Fruit fly (Drosophila melanogaster): ENCODE data around the gene CG32428.

Gene CG32428

DNA sequence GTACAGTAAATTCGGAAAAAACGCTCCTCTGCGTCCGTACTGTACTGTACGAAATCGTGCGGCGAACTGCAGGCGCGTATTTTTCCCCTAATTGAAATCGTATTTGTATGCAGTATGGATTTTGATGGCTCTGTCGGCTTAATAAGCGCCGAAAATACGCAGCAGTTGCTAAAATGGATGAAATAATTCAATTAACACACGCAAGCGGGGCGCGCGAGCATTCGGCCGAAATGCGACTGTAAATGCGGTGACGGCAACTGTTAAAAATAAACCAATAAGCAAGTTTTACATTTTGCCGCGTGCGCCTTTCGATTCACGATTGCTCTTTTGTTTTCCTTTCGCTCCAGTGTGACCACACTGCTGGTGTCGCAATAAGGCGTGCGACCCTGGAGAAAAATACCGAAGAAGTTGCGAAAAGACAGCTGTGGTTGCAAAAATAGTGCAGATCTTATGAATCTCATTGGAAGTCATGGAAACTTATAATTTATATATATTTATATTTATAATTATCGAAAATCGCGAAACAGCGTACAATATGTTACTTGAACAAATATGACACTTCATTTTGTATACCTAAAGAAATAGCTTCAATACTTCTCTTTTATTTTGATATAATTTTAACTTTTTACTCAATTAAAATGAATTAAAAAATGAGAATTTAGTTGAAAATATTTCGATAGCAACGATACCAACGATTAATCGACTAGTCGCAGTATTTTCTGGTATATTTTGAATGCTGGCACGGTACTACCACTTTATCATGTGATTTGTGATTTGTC lies at the start of gene CG32428, which contains the start of gene CG5969:
TSS of gene CG32428 (minus strand) at position 703 of the 779 bp plus-strand sequence.
TSS of gene CG5969 (plus strand) at position 763 of the 779 bp plus-strand sequence.
- TF ChIP-seq Myc (optimal IDR thresholded peaks at IDR 0.05) (no peak), ttk (optimal IDR thresholded peaks at IDR 0.05) (no peak), h (optimal IDR thresholded peaks at IDR 0.05) (no peak), insv (optimal IDR thresholded peaks at IDR 0.05) (no peak), psq (optimal IDR thresholded peaks at IDR 0.05) (no peak), Sin3A (optimal IDR thresholded peaks at IDR 0.05) (no peak)

DNA sequence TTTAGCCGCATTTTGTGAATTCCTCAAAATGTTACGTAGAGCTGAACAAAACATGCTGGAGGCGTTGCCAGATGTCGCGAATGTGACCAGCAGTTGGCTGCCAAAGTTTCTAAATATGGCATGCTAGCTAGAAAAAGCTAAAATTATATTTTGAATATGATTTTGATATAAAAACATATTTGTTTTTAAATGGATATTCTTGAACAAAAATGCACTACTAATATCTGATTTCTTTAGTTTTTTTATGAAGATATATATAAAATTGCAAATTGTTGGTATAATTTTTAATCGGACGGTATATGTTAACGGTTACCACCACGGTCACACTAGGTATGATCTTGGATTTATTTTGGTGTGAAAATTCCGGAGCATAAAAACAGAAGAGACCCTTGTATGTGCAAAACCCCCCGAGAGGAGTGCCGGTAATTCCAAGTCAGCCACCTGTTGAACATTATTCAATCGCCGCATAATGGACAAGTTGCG lies 47.2 kb upstream of the CG32428 start, which contains the start of the genes mTerf3 and CG5104:
TSS of gene mTerf3 (minus strand) at position 86 of the 483 bp plus-strand sequence.
TSS of gene CG5104 (plus strand) at position 323 of the 483 bp plus-strand sequence.
- TF ChIP-seq h (optimal IDR thresholded peaks at IDR 0.05) (no peak), insv (optimal IDR thresholded peaks at IDR 0.05) (no peak), psq (optimal IDR thresholded peaks at IDR 0.05) (no peak), ttk (optimal IDR thresholded peaks at IDR 0.05) (no peak), Sin3A (optimal IDR thresholded peaks at IDR 0.05) (no peak), Myc (optimal IDR thresholded peaks at IDR 0.05) (no peak)

DNA sequence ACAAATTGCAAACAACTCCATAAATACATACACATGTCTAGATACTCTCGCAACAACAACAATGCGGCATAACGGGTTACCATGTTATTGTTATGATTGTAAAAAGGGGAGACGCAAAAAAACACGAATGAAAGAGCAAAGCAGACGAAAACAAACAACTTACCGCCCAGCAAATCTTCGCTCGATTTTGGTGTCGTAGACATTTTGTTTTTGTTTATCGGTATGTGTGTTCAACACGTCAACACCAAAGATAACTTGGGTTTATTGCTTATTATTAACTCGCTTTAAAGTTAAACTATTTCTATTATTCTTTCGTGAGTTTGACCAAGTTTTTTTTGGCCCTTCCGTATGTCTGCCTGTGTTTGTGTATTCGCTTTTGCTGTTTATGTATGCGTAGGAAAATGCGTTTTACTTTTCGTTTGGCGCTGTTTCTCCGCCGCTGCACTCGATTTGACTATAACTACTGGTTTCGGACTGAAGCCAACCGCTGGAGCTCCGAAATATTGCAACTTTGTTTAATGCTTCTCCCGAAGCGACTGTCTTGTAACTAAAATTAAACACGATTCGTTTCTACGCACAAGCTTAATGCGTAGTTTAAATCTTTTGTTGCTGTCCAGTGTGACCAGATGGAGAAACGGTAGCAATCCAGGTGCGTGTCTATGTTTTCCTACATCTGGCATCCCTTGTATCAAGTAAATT lies 45.4 kb upstream of the CG32428 start, which contains the start of gene BNIP3:
TSS of gene BNIP3 (minus strand) at position 589 of the 699 bp plus-strand sequence.
- TF ChIP-seq ttk (optimal IDR thresholded peaks at IDR 0.05) (no peak), Myc (optimal IDR thresholded peaks at IDR 0.05) (no peak), insv (optimal IDR thresholded peaks at IDR 0.05) (no peak), h (optimal IDR thresholded peaks at IDR 0.05) (no peak), psq (optimal IDR thresholded peaks at IDR 0.05) (no peak), Sin3A (optimal IDR thresholded peaks at IDR 0.05) (no peak)

DNA sequence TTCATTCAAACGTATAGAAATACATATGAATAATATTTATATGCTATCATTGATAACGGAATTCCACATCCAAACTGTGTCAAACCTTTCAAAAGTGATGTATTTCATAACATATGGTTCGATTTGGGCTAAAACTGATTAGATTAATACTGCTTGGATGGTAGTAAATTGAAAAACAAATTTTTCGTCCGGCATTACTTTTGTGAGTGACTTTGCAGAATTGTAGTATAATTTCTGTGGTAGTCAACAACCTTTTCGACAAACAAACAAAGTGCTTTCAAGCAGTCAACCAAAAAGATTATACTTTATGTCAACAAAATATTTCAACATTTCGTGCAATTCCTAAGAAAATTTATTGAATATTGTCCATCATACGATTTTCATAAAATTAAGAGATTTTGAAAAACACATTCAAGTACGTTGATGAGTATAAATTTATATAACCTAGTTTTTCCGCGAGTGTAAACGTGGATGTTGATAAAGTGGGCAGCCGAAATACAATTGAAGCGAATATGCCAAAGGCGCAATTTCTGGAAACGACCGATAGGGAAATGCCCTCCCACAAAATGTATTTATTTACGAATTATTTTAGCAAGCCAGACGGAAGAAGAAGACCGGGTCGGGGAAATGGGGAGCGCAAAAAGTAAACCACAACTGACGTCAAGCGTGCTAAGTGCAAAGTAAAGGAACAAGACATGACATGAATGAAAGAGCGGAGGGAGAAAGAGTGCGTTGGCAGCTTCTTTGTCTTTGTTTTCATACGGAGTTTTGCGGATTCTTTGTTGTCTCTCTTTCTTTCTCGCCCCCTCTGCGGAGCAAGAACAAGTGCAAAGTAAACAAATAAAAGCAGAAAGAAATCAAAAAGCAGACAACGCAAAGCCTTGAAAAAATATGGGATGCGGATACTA lies 44.6 kb upstream of the CG32428 start:
- peak; percentile 63 for TF ChIP-seq psq (optimal IDR thresholded peaks at IDR 0.05)
- no peak for TF ChIP-seq insv (optimal IDR thresholded peaks at IDR 0.05)

DNA sequence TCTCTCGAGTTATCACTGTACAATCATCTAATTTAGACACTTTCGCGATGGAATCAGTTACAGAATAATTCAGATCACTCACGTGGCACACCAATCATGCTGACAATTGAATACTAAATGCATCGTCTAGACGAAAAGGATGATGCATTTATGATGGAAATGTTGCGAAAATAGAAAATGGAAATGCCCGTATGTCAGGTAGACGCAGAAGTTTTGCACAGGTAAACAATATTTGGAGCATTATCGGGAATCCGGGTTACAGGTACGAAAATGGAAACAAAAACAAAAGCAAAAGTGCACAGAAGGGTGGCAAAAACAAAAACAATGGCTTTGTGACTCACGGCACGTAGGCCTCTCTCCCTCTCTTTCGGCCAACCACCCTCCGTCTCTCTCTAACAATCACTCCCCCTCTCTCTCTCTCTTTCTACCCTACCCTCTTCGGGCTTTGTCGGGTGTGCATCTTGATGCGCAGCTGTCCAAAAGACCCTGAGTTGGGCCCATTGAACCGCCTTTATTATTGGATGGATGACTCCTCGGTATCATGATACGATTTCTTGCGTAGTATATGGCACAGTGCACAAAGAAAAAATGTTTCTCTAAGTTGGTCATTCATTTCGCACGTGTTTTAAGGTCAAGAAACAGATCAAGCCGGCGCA lies 43.8 kb upstream of the CG32428 start:
- TF ChIP-seq h (optimal IDR thresholded peaks at IDR 0.05) = no peak
- no peak for TF ChIP-seq Myc (optimal IDR thresholded peaks at IDR 0.05)
- no peak for TF ChIP-seq psq (optimal IDR thresholded peaks at IDR 0.05)
- no peak for TF ChIP-seq insv (optimal IDR thresholded peaks at IDR 0.05)
- no peak for TF ChIP-seq ttk (optimal IDR thresholded peaks at IDR 0.05)
- TF ChIP-seq Sin3A (optimal IDR thresholded peaks at IDR 0.05) = no peak

DNA sequence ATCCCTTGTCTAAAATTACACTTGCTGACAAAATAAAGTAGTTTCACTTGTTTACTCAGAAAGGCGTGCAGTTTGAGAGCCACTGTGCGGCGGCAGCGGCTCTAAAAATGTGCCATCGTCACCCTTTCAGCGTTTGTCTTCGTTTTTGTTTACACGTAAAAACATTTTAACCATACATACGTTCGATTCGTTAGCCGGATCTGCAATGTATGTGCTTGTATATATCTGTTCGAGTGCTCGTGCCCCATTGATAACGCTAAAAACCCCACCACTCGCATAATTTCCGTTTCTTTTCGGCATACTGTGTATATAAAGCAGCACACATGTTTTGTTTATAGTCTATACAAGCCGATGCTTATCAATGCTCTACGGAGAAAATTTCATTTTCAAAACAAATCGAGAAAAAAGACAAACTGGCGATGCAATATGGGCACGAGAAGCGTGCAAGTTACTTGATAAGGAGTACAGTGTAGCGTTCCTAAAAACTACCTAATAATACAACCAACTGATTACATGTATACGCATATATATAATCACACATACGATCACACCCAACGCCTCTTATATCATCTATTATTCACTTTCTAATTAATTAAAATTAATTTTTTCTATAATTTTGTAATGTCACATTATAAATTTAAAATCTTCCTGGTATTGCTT lies 43.1 kb upstream of the CG32428 start:
- TF ChIP-seq h (optimal IDR thresholded peaks at IDR 0.05) (no peak), Sin3A (optimal IDR thresholded peaks at IDR 0.05) (no peak), Myc (optimal IDR thresholded peaks at IDR 0.05) (no peak), ttk (optimal IDR thresholded peaks at IDR 0.05) (no peak), insv (optimal IDR thresholded peaks at IDR 0.05) (no peak)

DNA sequence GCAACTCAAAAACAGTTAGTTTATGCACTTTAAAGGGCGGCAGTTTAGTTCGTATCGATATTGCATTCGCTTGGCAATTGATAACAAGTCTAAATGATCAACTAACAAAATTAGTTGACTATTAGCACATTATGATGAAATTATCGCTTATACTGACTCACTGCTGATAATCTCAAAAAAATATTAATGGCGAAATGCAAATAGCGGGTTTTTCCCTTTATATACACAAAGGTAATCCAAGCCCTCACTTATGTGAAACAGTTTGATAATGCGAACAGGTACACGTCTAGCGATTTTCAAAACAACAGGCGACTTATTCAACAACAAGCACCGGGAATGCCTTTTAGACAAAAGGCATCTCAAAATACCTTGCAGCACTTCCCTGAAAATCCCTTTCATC lies 40.6 kb upstream of the CG32428 start:
- TF ChIP-seq Myc (optimal IDR thresholded peaks at IDR 0.05) (no peak), Sin3A (optimal IDR thresholded peaks at IDR 0.05) (no peak), ttk (optimal IDR thresholded peaks at IDR 0.05) (no peak), h (optimal IDR thresholded peaks at IDR 0.05) (no peak), insv (optimal IDR thresholded peaks at IDR 0.05) (no peak), psq (optimal IDR thresholded peaks at IDR 0.05) (no peak)

DNA sequence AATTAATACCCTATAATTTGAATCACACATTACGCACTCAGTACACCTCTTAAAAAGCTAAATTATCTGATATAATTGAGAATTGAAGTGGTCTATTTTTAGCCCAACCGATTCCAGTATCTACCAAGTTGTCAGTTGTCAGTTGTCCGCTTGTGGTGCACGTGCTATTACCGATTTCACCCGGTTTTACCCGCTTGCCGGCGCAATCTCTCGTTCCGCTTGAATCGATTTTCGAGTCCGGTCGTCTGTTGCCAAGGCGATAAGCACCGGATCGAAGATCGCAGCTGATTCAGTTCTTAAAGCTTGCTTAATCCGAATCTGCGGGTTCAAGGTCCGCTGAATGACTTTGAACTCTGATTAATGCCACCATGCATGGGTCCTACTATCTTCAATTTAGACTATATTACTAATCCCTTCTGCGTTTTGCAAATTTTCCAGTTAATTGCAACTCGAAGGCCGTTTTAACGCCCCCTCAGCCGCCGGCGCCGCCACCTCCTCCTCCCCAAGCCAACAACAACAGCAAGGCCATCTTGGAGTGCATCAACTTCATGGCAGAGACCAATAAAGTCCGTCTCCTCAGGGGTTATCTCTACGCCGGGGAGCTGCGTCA lies 38.1 kb upstream of the CG32428 start:
- no peak for TF ChIP-seq h (optimal IDR thresholded peaks at IDR 0.05)
- no peak for TF ChIP-seq ttk (optimal IDR thresholded peaks at IDR 0.05)
- TF ChIP-seq Sin3A (optimal IDR thresholded peaks at IDR 0.05) = no peak
- no peak for TF ChIP-seq Myc (optimal IDR thresholded peaks at IDR 0.05)
- no peak for TF ChIP-seq psq (optimal IDR thresholded peaks at IDR 0.05)
- no peak for TF ChIP-seq insv (optimal IDR thresholded peaks at IDR 0.05)

DNA sequence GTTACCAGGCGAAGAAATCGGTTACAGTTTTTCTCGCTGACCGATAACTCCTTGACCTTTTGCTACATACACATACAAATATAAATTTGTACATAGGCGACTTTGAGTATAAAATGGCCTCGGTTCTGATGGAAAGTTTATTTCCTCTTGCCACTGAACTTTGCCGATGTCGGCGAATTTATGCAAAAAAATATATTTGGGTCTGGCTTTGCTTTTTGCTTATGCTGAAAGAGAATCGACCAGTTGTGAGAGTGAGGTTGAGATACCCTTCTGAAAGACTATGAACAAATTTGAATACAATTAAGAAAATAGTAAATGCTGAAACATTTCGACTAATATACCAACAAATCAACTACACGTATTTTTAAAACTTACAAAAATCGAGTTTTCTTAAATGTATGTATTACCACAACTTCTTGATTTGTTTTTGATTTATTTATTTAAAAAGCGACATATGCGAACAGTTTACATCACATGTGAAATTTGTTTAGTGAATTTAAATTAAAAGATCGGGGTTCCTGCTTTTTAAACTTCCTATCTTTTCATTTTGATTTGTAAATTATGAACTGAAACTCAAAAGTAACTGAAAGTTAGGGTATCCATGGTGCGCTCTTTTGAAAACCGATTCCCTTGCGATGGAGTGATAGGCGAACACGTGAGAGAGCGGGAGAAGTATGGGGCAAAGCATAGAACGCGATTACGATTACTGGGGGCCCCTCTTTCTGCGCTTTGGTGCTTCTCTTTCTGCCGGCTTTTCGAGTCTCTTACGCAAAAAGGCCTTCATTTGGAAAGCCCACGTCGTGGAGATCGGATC lies 35.8 kb upstream of the CG32428 start:
- no peak for TF ChIP-seq Sin3A (optimal IDR thresholded peaks at IDR 0.05)
- no peak for TF ChIP-seq Myc (optimal IDR thresholded peaks at IDR 0.05)
- no peak for TF ChIP-seq insv (optimal IDR thresholded peaks at IDR 0.05)

Data from Kc167 (cell line).